Worm (Caenorhabditis elegans): ENCODE measurements around the gene prmt-6.

DNA sequence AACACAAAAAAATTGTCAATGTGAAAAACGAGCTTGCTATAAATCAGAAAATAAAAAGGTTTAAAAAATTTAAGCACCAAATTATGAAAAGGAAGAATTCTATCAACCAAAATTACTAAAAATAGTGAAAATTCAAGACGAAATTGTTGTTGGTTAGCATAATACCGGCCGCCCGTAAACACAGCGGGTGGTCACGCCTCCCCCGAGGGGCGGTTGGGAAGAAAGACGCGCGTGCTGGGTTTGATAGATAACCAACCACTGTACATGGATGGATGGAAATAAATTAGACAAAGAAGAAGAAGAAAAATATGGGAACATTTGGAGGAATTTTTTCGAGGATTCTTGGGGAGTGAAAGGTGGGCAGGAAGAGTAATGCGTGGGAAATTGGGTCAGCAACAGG lies 11.6 kb downstream of the prmt-6 start:
- no peak for TF ChIP-seq nhr-80 (tag; optimal IDR thresholded peaks at IDR 0.05)
- TF ChIP-seq Y67H2A.10 (GFP tag; conservative IDR thresholded peaks at IDR 0.05), result no peak
- no peak for TF ChIP-seq lin-26 (GFP tag; IDR thresholded peaks at IDR 0.05)
- TF ChIP-seq madf-6 (GFP tag; IDR thresholded peaks at IDR 0.05), result no peak
- no peak for TF ChIP-seq pha-4 (tag; optimal IDR thresholded peaks at IDR 0.05)
- TF ChIP-seq F57A8.1 (GFP tag; optimal IDR thresholded peaks at IDR 0.05), result no peak
- TF ChIP-seq dox-1 (GFP tag; IDR thresholded peaks at IDR 0.05), result no peak
- TF ChIP-seq madf-3 (GFP tag; IDR thresholded peaks at IDR 0.05), result no peak
- no peak for TF ChIP-seq sdz-38 (tag; optimal IDR thresholded peaks at IDR 0.05)
- TF ChIP-seq let-526 (GFP tag; IDR thresholded peaks at IDR 0.05), result no peak
- no peak for TF ChIP-seq aptf-2 (GFP tag; conservative IDR thresholded peaks at IDR 0.05)
- no peak for TF ChIP-seq tbp1 (GFP tag; optimal IDR thresholded peaks at IDR 0.05)
- no peak for TF ChIP-seq F55B11.4 (tag; optimal IDR thresholded peaks at IDR 0.05; ENCODE audit: borderline replicate concordance, insufficient read depth)
- TF ChIP-seq B0035.1 (tag; optimal IDR thresholded peaks at IDR 0.05), result no peak

Data from whole organism, young adult.